Fruit fly (Drosophila melanogaster) whole organism, wandering third instar larva: Measurements from ENCODE around the gene CG32756.
A peak's percentile ranks its signal among the peaks of the same experiment; 100 is the strongest.

Experiments used
- CG32264 ChIP-seq: fragments of 200-800 bp; sonication (Bioruptor generic); optimal IDR thresholded peaks from 2 replicates; lab custom pipeline; 2016; ENCODE audit warnings: missing biosample characterization, missing genetic modification characterization
- CG9705 ChIP-seq: fragments of 200-800 bp; sonication (Bioruptor generic); optimal IDR thresholded peaks from 2 replicates; lab custom pipeline; 2018; ENCODE audit warnings: missing biosample characterization, mild to moderate bottlenecking, missing genetic modification characterization
- Dif ChIP-seq: fragments of 200-275, 200-300 bp; sonication (Bioruptor generic); optimal IDR thresholded peaks from 2 replicates; lab custom pipeline; 2018; ENCODE audit warnings: missing biosample characterization, missing genetic modification characterization; ENCODE audit not compliant: partially characterized antibody
- GATAd ChIP-seq: sonication (Bioruptor generic); optimal IDR thresholded peaks from 2 replicates; lab custom pipeline; 2016; ENCODE audit warnings: missing biosample characterization, missing genetic modification characterization
- HLH106 ChIP-seq: fragments of 200-800 bp; optimal IDR thresholded peaks from 3 replicates; lab custom pipeline; 2019; ENCODE audit warnings: missing biosample characterization, mild to moderate bottlenecking, missing genetic modification characterization, moderate library complexity
- Hnf4 ChIP-seq: fragments of 200-800 bp; sonication (Bioruptor generic); optimal IDR thresholded peaks from 2 replicates; lab custom pipeline; 2016; ENCODE audit warnings: missing biosample characterization, mild to moderate bottlenecking, missing genetic modification characterization
- Hr78 ChIP-seq: fragments of >200 bp; optimal IDR thresholded peaks from 2 replicates; lab custom pipeline; 2017; ENCODE audit warnings: missing biosample characterization, missing genetic modification characterization
- Hr83 ChIP-seq: fragments of 200-300 bp; sonication (Bioruptor generic); optimal IDR thresholded peaks from 2 replicates; lab custom pipeline; 2016; ENCODE audit warnings: missing biosample characterization, mild to moderate bottlenecking, missing genetic modification characterization, moderate library complexity; ENCODE audit not compliant: poor library complexity, severe bottlenecking
- Jra ChIP-seq: sonication (Bioruptor generic); optimal IDR thresholded peaks from 2 replicates; lab custom pipeline; 2016; ENCODE audit warnings: missing biosample characterization, missing genetic modification characterization
- Mio ChIP-seq: sonication (Bioruptor generic); optimal IDR thresholded peaks from 2 replicates; lab custom pipeline; 2016; ENCODE audit warnings: missing biosample characterization, missing genetic modification characterization
- Myc ChIP-seq: fragments of >200 bp; optimal IDR thresholded peaks from 2 replicates; lab custom pipeline; 2017
- N ChIP-seq: fragments of >200 bp; optimal IDR thresholded peaks from 2 replicates; lab custom pipeline; 2018; ENCODE audit warnings: missing biosample characterization, missing external identifiers, missing genetic modification characterization
- OdsH ChIP-seq: fragments of 200-800 bp; sonication (Bioruptor generic); optimal IDR thresholded peaks from 2 replicates; lab custom pipeline; 2016; ENCODE audit warnings: missing biosample characterization, mild to moderate bottlenecking, missing genetic modification characterization
- Rel ChIP-seq, 2 experiments: fragments of 200-800 bp; sonication (Bioruptor generic) in 1 of 2; optimal IDR thresholded peaks; 2 replicates in 1 of 2; 3 replicates in 1 of 2; lab custom pipeline; 2016 to 2019; ENCODE audit warnings: mild to moderate bottlenecking in 2 of 2, missing biosample characterization in 2 of 2, missing genetic modification characterization in 2 of 2, moderate library complexity in 1 of 2
- Sp1 ChIP-seq: fragments of 200-800 bp; sonication (Bioruptor generic); optimal IDR thresholded peaks from 3 replicates; lab custom pipeline; 2019; ENCODE audit warnings: missing biosample characterization, mild to moderate bottlenecking, missing genetic modification characterization, moderate library complexity
- Vsx2 ChIP-seq: fragments of 200-300, 225-300 bp; sonication (Bioruptor generic); optimal IDR thresholded peaks from 2 replicates; lab custom pipeline; 2018; ENCODE audit warnings: missing biosample characterization, missing genetic modification characterization; ENCODE audit not compliant: partially characterized antibody
- br ChIP-seq: fragments of 200-800 bp; sonication (Bioruptor generic); optimal IDR thresholded peaks from 2 replicates; lab custom pipeline; 2016; ENCODE audit warnings: missing biosample characterization, missing genetic modification characterization
- brk ChIP-seq: fragments of 200-800 bp; sonication (Bioruptor generic); optimal IDR thresholded peaks from 2 replicates; lab custom pipeline; 2016; ENCODE audit warnings: missing biosample characterization, mild to moderate bottlenecking, missing genetic modification characterization
- dl ChIP-seq, 2 experiments: fragments of 175-275, 200-275 bp in 1 of 2; fragments of 200-275 bp in 1 of 2; sonication (Bioruptor generic); optimal IDR thresholded peaks; lab custom pipeline; 2018; ENCODE audit warnings: mild to moderate bottlenecking in 2 of 2, missing biosample characterization in 2 of 2, missing genetic modification characterization in 2 of 2, moderate library complexity in 2 of 2; ENCODE audit not compliant: partially characterized antibody in 2 of 2, insufficient read depth in 1 of 2
- dmrt93B ChIP-seq: fragments of 200-800 bp; sonication (Bioruptor generic); optimal IDR thresholded peaks from 2 replicates; lab custom pipeline; 2018; ENCODE audit warnings: missing biosample characterization, mild to moderate bottlenecking, missing genetic modification characterization
- ey ChIP-seq: fragments of 200-800 bp; sonication (Bioruptor generic); optimal IDR thresholded peaks from 2 replicates; lab custom pipeline; 2016; ENCODE audit warnings: missing biosample characterization, missing genetic modification characterization
- foxo ChIP-seq, 2 experiments: fragments of 200-800 bp; sonication (Bioruptor generic); optimal IDR thresholded peaks; 2 replicates in 1 of 2; 3 replicates in 1 of 2; lab custom pipeline; 2016 to 2017; ENCODE audit warnings: missing biosample characterization in 2 of 2, missing genetic modification characterization in 2 of 2
- fru ChIP-seq: fragments of 200-800 bp; sonication (Bioruptor generic); optimal IDR thresholded peaks from 3 replicates; lab custom pipeline; 2016; ENCODE audit warnings: missing biosample characterization, mild to moderate bottlenecking, missing genetic modification characterization
- h ChIP-seq: fragments of 200-800 bp; sonication (Bioruptor generic); optimal IDR thresholded peaks from 3 replicates; lab custom pipeline; 2016; ENCODE audit warnings: missing biosample characterization, mild to moderate bottlenecking, missing genetic modification characterization
- jim ChIP-seq: fragments of 175-275, 200-325 bp; sonication (Bioruptor generic); optimal IDR thresholded peaks from 2 replicates; lab custom pipeline; 2016; ENCODE audit warnings: missing biosample characterization, mild to moderate bottlenecking, missing genetic modification characterization
- lola ChIP-seq: fragments of >200 bp; optimal IDR thresholded peaks from 2 replicates; lab custom pipeline; 2017; ENCODE audit warnings: missing biosample characterization, missing genetic modification characterization
- pan ChIP-seq: fragments of >200 bp; optimal IDR thresholded peaks from 2 replicates; lab custom pipeline; 2017
- psq ChIP-seq: fragments of 200-800 bp; sonication (Bioruptor generic); optimal IDR thresholded peaks from 3 replicates; lab custom pipeline; 2017; ENCODE audit warnings: missing biosample characterization, mild to moderate bottlenecking, missing genetic modification characterization, moderate library complexity
- rgr ChIP-seq: fragments of 200-800 bp; sonication (Bioruptor generic); optimal IDR thresholded peaks from 3 replicates; lab custom pipeline; 2016; ENCODE audit warnings: missing biosample characterization, mild to moderate bottlenecking, missing genetic modification characterization
- sv ChIP-seq: fragments of 200-800 bp; sonication (Bioruptor generic); optimal IDR thresholded peaks from 3 replicates; lab custom pipeline; 2016; ENCODE audit warnings: missing biosample characterization, missing genetic modification characterization
- usp ChIP-seq: fragments of >200 bp; optimal IDR thresholded peaks from 2 replicates; lab custom pipeline; 2017; ENCODE audit warnings: missing biosample characterization, missing genetic modification characterization

CG32756 gene

dm6 chrX:5905086-5905400 is 40.4 kb upstream of the CG32756 start:
- no peak for TF ChIP-seq Dif
- TF ChIP-seq Mio: no peak
- no peak for TF ChIP-seq brk (GFP tag; lab: Kevin White, UChicago)
- no peak for TF ChIP-seq rgr
- TF ChIP-seq jim (GFP tag; lab: Kevin White, UChicago): no peak
- no peak for TF ChIP-seq N (GFP tag; lab: Kevin White, UChicago)
- TF ChIP-seq Sp1 (GFP tag; lab: Kevin White, UChicago): no peak
- no peak for TF ChIP-seq ey (GFP tag; lab: Kevin White, UChicago)
- no peak for TF ChIP-seq CG32264
- no peak for TF ChIP-seq Myc (lab: Kevin White, UChicago)
- no peak for TF ChIP-seq psq (GFP tag; lab: Kevin White, UChicago)
- TF ChIP-seq GATAd (GFP tag; lab: Kevin White, UChicago): no peak
- TF ChIP-seq dl (GFP tag; optimal IDR thresholded peaks at IDR 0.05; lab: Kevin White, UChicago; ENCODE audit: insufficient read depth in 1 of 2, partially characterized antibody in 2 of 2): no peak

dm6 chrX:5905446-5905845 is 40.0 kb upstream of the CG32756 start, which contains the start of gene CG4020:
TSS of gene CG4020 (plus strand) at chrX:5905746.
- no peak for TF ChIP-seq Jra (GFP tag; lab: Kevin White, UChicago)
- no peak for TF ChIP-seq pan
- no peak for TF ChIP-seq brk (GFP tag; lab: Kevin White, UChicago)
- no peak for TF ChIP-seq br (GFP tag; lab: Kevin White, UChicago)
- TF ChIP-seq ey (GFP tag; lab: Kevin White, UChicago): no peak
- TF ChIP-seq usp (GFP tag; lab: Kevin White, UChicago): no peak
- no peak for TF ChIP-seq Vsx2 (GFP tag; lab: Kevin White, UChicago)
- TF ChIP-seq GATAd (GFP tag; lab: Kevin White, UChicago): no peak
- no peak for TF ChIP-seq Hr78 (GFP tag; lab: Kevin White, UChicago)
- TF ChIP-seq sv: no peak
- TF ChIP-seq Myc (lab: Kevin White, UChicago): no peak
- TF ChIP-seq foxo (GFP tag; optimal IDR thresholded peaks at IDR 0.05; lab: Kevin White, UChicago): no peak

- TF ChIP-seq h (GFP tag; lab: Kevin White, UChicago): peak; percentile 56
- TF ChIP-seq OdsH (GFP tag; lab: Kevin White, UChicago): peak; percentile 17
- no peak for TF ChIP-seq Vsx2 (GFP tag; lab: Kevin White, UChicago)
- TF ChIP-seq psq (GFP tag; lab: Kevin White, UChicago): peak; percentile 13
- TF ChIP-seq Sp1 (GFP tag; lab: Kevin White, UChicago): peak; percentile 45
- peak; percentile 25 for TF ChIP-seq br (GFP tag; lab: Kevin White, UChicago)
- peak; percentile 60 for TF ChIP-seq rgr
- peak; percentile 54 for TF ChIP-seq HLH106 (tag; lab: Kevin White, UChicago)
- no peak for TF ChIP-seq CG32264
- TF ChIP-seq Myc (lab: Kevin White, UChicago): peak; percentile 37
- no peak for TF ChIP-seq Hnf4 (GFP tag; lab: Kevin White, UChicago)
- TF ChIP-seq pan: no peak
- no peak for TF ChIP-seq Mio
- TF ChIP-seq dmrt93B: peak; percentile 53
- TF ChIP-seq Rel (GFP tag; optimal IDR thresholded peaks at IDR 0.05; lab: Kevin White, UChicago): no peak
- TF ChIP-seq Rel (tag; optimal IDR thresholded peaks at IDR 0.05; lab: Kevin White, UChicago): peak; percentile 81
- TF ChIP-seq CG9705 (GFP tag; lab: Kevin White, UChicago): peak; percentile 50
- no peak for TF ChIP-seq Jra (GFP tag; lab: Kevin White, UChicago)
- peak; percentile 25 for TF ChIP-seq Hr83 (GFP tag; lab: Kevin White, UChicago)
- peak; percentile 17 for TF ChIP-seq fru (GFP tag; lab: Kevin White, UChicago)
- no peak for TF ChIP-seq Dif
- peak; percentile 6 for TF ChIP-seq ey (GFP tag; lab: Kevin White, UChicago)
- no peak for TF ChIP-seq lola (GFP tag; lab: Kevin White, UChicago)
- peak in 1 of 2 experiments; percentile 58 for TF ChIP-seq foxo (GFP tag; optimal IDR thresholded peaks at IDR 0.05; lab: Kevin White, UChicago)
These were observed 37.6 kb upstream of the CG32756 start, which contains the start of gene CG12236 for dm6 chrX:5907916-5908315. TSS of gene CG12236 (plus strand) at chrX:5908135.

DNA sequence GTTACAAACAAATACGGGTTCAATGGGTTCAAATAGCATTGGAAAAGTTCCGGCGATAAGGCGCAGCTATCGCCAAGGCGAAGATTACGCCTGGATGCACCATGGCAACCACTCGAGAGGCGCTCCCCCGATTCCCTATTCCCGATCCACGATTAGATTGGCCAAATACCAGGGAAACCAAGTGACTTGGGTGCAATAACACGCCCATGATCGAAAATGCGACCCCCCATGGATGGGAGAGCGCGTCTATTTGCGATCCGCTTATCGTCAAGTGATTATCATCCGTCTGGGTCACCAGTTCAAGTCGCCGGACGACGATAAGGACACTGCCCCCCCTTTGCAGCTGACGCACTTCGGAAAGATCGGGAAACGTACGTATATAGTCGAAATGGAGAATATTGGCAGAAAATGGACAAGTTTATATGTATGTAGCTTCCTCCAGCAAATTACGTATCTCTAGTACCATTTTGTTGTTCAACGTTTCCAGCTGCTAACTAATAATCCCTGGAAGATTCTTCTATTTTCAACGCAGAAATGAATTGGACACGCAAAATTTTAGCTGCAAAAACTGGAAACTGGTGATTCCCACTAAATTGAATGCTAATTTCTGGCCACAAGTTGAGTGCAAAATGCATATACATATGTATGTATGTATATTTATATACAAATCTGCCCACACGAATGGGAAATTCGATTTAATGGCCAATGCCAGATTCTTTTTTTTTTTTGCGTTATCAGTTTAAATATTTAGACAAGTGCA is 30.3 kb upstream of the CG32756 start:
- TF ChIP-seq sv (no peak), Rel (GFP tag; optimal IDR thresholded peaks at IDR 0.05; lab: Kevin White, UChicago) (peak; percentile 1), Rel (tag; optimal IDR thresholded peaks at IDR 0.05; lab: Kevin White, UChicago) (peak; percentile 92)
- TF ChIP-seq, all 38 proteins: peak for 1
